Worm (Caenorhabditis elegans) whole organism, early embryonic: ENCODE results near the gene lys-10.

Source experiments
- B0310.2 ChIP-seq: sonication (generic microtip); optimal IDR thresholded peaks from 2 replicates; lab custom pipeline; 2016; ENCODE audit warnings: mild to moderate bottlenecking, missing genetic modification characterization, missing compliant biosample characterization
- aly-1 ChIP-seq: sonication (generic microtip); optimal IDR thresholded peaks from 2 replicates; lab custom pipeline; 2016; ENCODE audit warnings: missing genetic modification characterization, missing compliant biosample characterization
- ama-1 ChIP-seq: fragments of 150-350 bp; optimal IDR thresholded peaks from 2 replicates; lab custom pipeline; 2014
- ceh-36 ChIP-seq: sonication (generic microtip); optimal IDR thresholded peaks from 2 replicates; lab custom pipeline; 2016; ENCODE audit warnings: missing genetic modification characterization, inconsistent platforms, missing compliant biosample characterization
- flt-1 ChIP-seq: fragments of 200-800 bp; sonication (Bioruptor generic); IDR thresholded peaks from 2 replicates; pipeline ENCODE4 v1.3.6; 2022; ENCODE audit warnings: missing genetic modification characterization, missing compliant biosample characterization
- scrt-1 ChIP-seq: fragments of 200-800 bp; sonication (Bioruptor generic); IDR thresholded peaks from 2 replicates; pipeline ENCODE4 v1.3.6; 2022; ENCODE audit warnings: missing genetic modification characterization, missing compliant biosample characterization
- sea-1 ChIP-seq: fragments of 200-800 bp; sonication (Bioruptor generic); conservative IDR thresholded peaks from 2 replicates; pipeline ENCODE4 v1.3.6; 2022; ENCODE audit warnings: missing genetic modification characterization, missing compliant biosample characterization
- tbx-37 ChIP-seq: fragments of 200-800 bp; sonication (Bioruptor generic); conservative IDR thresholded peaks from 2 replicates; pipeline ENCODE4 v1.3.6; 2022; ENCODE audit warnings: missing genetic modification reagents, missing genetic modification characterization, missing compliant biosample characterization
- tra-4 ChIP-seq: sonication (generic microtip); optimal IDR thresholded peaks from 2 replicates; lab custom pipeline; 2017; ENCODE audit warnings: missing genetic modification characterization, missing compliant biosample characterization

ce11 chrIV:8287287-8287686 is 45.3 kb upstream of the lys-10 start:
- TF ChIP-seq aly-1 (tag; lab: Kevin White, UChicago) (no peak), ama-1 (lab: Kevin White, UChicago) (no peak), B0310.2 (tag; lab: Kevin White, UChicago) (no peak), scrt-1 (GFP tag; lab: Robert Waterston, UW) (no peak), tra-4 (no peak), ceh-36 (tag; lab: Kevin White, UChicago) (no peak), sea-1 (GFP tag; lab: Robert Waterston, UW) (no peak), flt-1 (GFP tag; lab: Robert Waterston, UW) (no peak), tbx-37 (GFP tag; lab: Robert Waterston, UW) (no peak)
